Worm (Caenorhabditis elegans) whole organism, L4/young adult: ENCODE measurements around the gene F48G7.4.

Experiments
- dao-5 ChIP-seq: sonication (generic microtip); optimal IDR thresholded peaks from 2 replicates; lab custom pipeline; 2016; ENCODE audit warnings: missing genotype, missing genetic modification characterization, moderate library complexity, missing compliant biosample characterization
- him-1 ChIP-seq: sonication (generic microtip); optimal IDR thresholded peaks from 2 replicates; lab custom pipeline; 2016; ENCODE audit warnings: missing genotype, missing genetic modification reagents, missing genetic modification characterization, missing compliant biosample characterization

- TF ChIP-seq dao-5 (tag; lab: Kevin White, UChicago), result no peak
- TF ChIP-seq him-1 (tag; lab: Kevin White, UChicago), result no peak
These were observed 27.6 kb downstream of the F48G7.4 start, which contains the start of gene ugt-42 for ce11 chrV:646888-647287.
